Worm (Caenorhabditis elegans) whole organism, young adult: ENCODE data around the gene F15B9.10.

Experiments
- B0035.1 ChIP-seq: sonication (generic microtip); optimal IDR thresholded peaks from 2 replicates; lab custom pipeline; 2016; ENCODE audit warnings: missing genetic modification characterization, mild to moderate bottlenecking, missing compliant biosample characterization, missing genotype, missing genetic modification reagents
- B0336.3 ChIP-seq: fragments of 200-800 bp; sonication (Bioruptor generic); IDR thresholded peaks from 2 replicates; pipeline ENCODE4 v1.3.6; 2022; ENCODE audit warnings: missing genetic modification characterization, missing compliant biosample characterization
- D2030.7 ChIP-seq: fragments of 200-800 bp; sonication (Bioruptor generic); IDR thresholded peaks from 2 replicates; pipeline ENCODE4 v1.3.6; 2022; ENCODE audit warnings: missing genetic modification reagents, missing genetic modification characterization, missing compliant biosample characterization
- F23B12.7 ChIP-seq: sonication (generic microtip); optimal IDR thresholded peaks from 2 replicates; lab custom pipeline; 2017; ENCODE audit warnings: missing genetic modification characterization, mild to moderate bottlenecking, missing compliant biosample characterization, antibody characterized with exemption, moderate library complexity; ENCODE audit not compliant: insufficient read depth
- F37B4.10 ChIP-seq: fragments of 200-800 bp; sonication (Bioruptor generic); IDR thresholded peaks from 2 replicates; pipeline ENCODE4 v1.3.6; 2022; ENCODE audit warnings: missing genetic modification characterization, missing compliant biosample characterization
- F49E8.2 ChIP-seq: sonication (generic microtip); optimal IDR thresholded peaks from 3 replicates; lab custom pipeline; 2017; ENCODE audit warnings: missing genetic modification characterization, mild to moderate bottlenecking, missing compliant biosample characterization, antibody characterized with exemption, moderate library complexity; ENCODE audit not compliant: insufficient read depth
- F57C9.4 ChIP-seq: sonication (generic microtip); optimal IDR thresholded peaks from 2 replicates; lab custom pipeline; 2017; ENCODE audit warnings: mild to moderate bottlenecking, missing genetic modification characterization, missing compliant biosample characterization
- K11D2.4 ChIP-seq: fragments of 200-800 bp; sonication (Bioruptor generic); IDR thresholded peaks from 2 replicates; pipeline ENCODE4 v1.3.6; 2022; ENCODE audit warnings: missing genetic modification reagents, missing genetic modification characterization, missing compliant biosample characterization
- Y79H2A.3 ChIP-seq: fragments of 200-800 bp; sonication (Bioruptor generic); conservative IDR thresholded peaks from 2 replicates; pipeline ENCODE4 v1.3.6; 2022; ENCODE audit warnings: missing genetic modification reagents, missing genetic modification characterization, missing compliant biosample characterization
- Y95B8A.8 ChIP-seq: fragments of 200-800 bp; sonication (Bioruptor generic); IDR thresholded peaks from 2 replicates; pipeline ENCODE4 v1.3.6; 2022; ENCODE audit warnings: missing genetic modification reagents, missing genetic modification characterization, missing compliant biosample characterization
- ZK185.1 ChIP-seq: sonication (generic microtip); optimal IDR thresholded peaks from 2 replicates; lab custom pipeline; 2016; ENCODE audit warnings: mild to moderate bottlenecking, missing genetic modification characterization, missing compliant biosample characterization; ENCODE audit not compliant: poor library complexity, severe bottlenecking
- attf-3 ChIP-seq: fragments of 200-800 bp; sonication (Bioruptor generic); conservative IDR thresholded peaks from 2 replicates; pipeline ENCODE4 v1.3.6; 2022; ENCODE audit warnings: missing genetic modification reagents, missing genetic modification characterization, missing compliant biosample characterization
- cebp-2 ChIP-seq: fragments of 200-800 bp; sonication (Bioruptor generic); IDR thresholded peaks from 2 replicates; pipeline ENCODE4 v1.3.6; 2022; ENCODE audit warnings: missing genetic modification characterization, missing compliant biosample characterization
- ceh-100 ChIP-seq: fragments of 200-800 bp; sonication (Bioruptor generic); IDR thresholded peaks from 2 replicates; pipeline ENCODE4 v1.3.6; 2022; ENCODE audit warnings: missing genetic modification reagents, missing genetic modification characterization, missing compliant biosample characterization
- ceh-58 ChIP-seq: fragments of 200-800 bp; sonication (Bioruptor generic); IDR thresholded peaks from 2 replicates; pipeline ENCODE4 v1.3.6; 2022; ENCODE audit warnings: missing genetic modification characterization, missing compliant biosample characterization
- egl-18 ChIP-seq: fragments of 200-800 bp; sonication (Bioruptor generic); IDR thresholded peaks from 2 replicates; pipeline ENCODE4 v1.3.6; 2022; ENCODE audit warnings: missing genetic modification reagents, missing genetic modification characterization, missing compliant biosample characterization
- egl-44 ChIP-seq: fragments of 200-800 bp; sonication (Bioruptor generic); IDR thresholded peaks from 2 replicates; pipeline ENCODE4 v1.3.6; 2022; ENCODE audit warnings: missing genetic modification reagents, missing genetic modification characterization, missing compliant biosample characterization
- hmg-20 ChIP-seq: fragments of 200-800 bp; sonication (Bioruptor generic); IDR thresholded peaks from 2 replicates; pipeline ENCODE4 v1.3.6; 2022; ENCODE audit warnings: missing genetic modification reagents, missing genetic modification characterization, missing compliant biosample characterization
- hrde-1 ChIP-seq: sonication (generic microtip); optimal IDR thresholded peaks from 2 replicates; lab custom pipeline; 2016; ENCODE audit warnings: missing genetic modification characterization, mild to moderate bottlenecking, missing compliant biosample characterization, moderate library complexity, missing genotype, missing genetic modification reagents, borderline replicate concordance
- hsf-1 ChIP-seq: fragments of 200-800 bp; sonication (Bioruptor generic); IDR thresholded peaks from 2 replicates; pipeline ENCODE4 v1.3.6; 2022; ENCODE audit warnings: missing genetic modification reagents, missing genetic modification characterization, missing compliant biosample characterization
- lag-1 ChIP-seq: fragments of 200-800 bp; sonication (Bioruptor generic); IDR thresholded peaks from 2 replicates; pipeline ENCODE4 v1.3.6; 2022; ENCODE audit warnings: missing genetic modification reagents, missing genetic modification characterization, missing compliant biosample characterization
- let-607 ChIP-seq, 2 experiments: fragments of 200-800 bp in 1 of 2; sonication (Bioruptor generic) in 1 of 2; sonication (generic microtip) in 1 of 2; optimal IDR thresholded peaks; 2 replicates each; lab custom pipeline; 2016 to 2018; ENCODE audit warnings: mild to moderate bottlenecking in 2 of 2, missing compliant biosample characterization in 2 of 2, missing genetic modification characterization in 2 of 2, moderate library complexity in 2 of 2, missing genotype in 1 of 2
- lin-26 ChIP-seq: fragments of 200-800 bp; sonication (Bioruptor generic); IDR thresholded peaks from 2 replicates; pipeline ENCODE4 v1.3.6; 2022; ENCODE audit warnings: missing genetic modification reagents, missing genetic modification characterization, missing compliant biosample characterization
- lin-54 ChIP-seq: fragments of 200-800 bp; sonication (Bioruptor generic); optimal IDR thresholded peaks from 2 replicates; lab custom pipeline; 2018; ENCODE audit warnings: mild to moderate bottlenecking, missing genetic modification characterization, missing compliant biosample characterization
- lir-1 ChIP-seq: fragments of 200-800 bp; sonication (Bioruptor generic); conservative IDR thresholded peaks from 2 replicates; pipeline ENCODE4 v1.3.6; 2022; ENCODE audit warnings: missing genetic modification reagents, missing genetic modification characterization, missing compliant biosample characterization
- lsy-27 ChIP-seq: sonication (generic microtip); optimal IDR thresholded peaks from 2 replicates; lab custom pipeline; 2017; ENCODE audit warnings: missing genetic modification characterization, mild to moderate bottlenecking, missing compliant biosample characterization, antibody characterized with exemption, missing genotype, borderline replicate concordance; ENCODE audit not compliant: insufficient read depth
- madf-10 ChIP-seq: sonication (generic microtip); optimal IDR thresholded peaks from 2 replicates; lab custom pipeline; 2016; ENCODE audit warnings: mild to moderate bottlenecking, missing genetic modification characterization, missing compliant biosample characterization
- madf-6 ChIP-seq: fragments of 200-800 bp; sonication (Bioruptor generic); IDR thresholded peaks from 2 replicates; pipeline ENCODE4 v1.3.6; 2022; ENCODE audit warnings: missing genetic modification reagents, missing genetic modification characterization, missing compliant biosample characterization
- nfyb-1 ChIP-seq: fragments of 200-800 bp; sonication (Bioruptor generic); IDR thresholded peaks from 2 replicates; pipeline ENCODE4 v1.3.6; 2022; ENCODE audit warnings: missing genetic modification reagents, missing genetic modification characterization, missing compliant biosample characterization
- pbrm-1 ChIP-seq: fragments of 200-800 bp; sonication (Bioruptor generic); IDR thresholded peaks from 2 replicates; pipeline ENCODE4 v1.3.6; 2022; ENCODE audit warnings: missing genetic modification reagents, missing genetic modification characterization, missing compliant biosample characterization
- rcor-1 ChIP-seq: fragments of 200-800 bp; sonication (Bioruptor generic); IDR thresholded peaks from 2 replicates; pipeline ENCODE4 v1.3.6; 2022; ENCODE audit warnings: missing genetic modification reagents, missing genetic modification characterization, missing compliant biosample characterization
- rec-8 ChIP-seq, 2 experiments: sonication (generic microtip); optimal IDR thresholded peaks; 2 replicates each; lab custom pipeline; 2016; ENCODE audit warnings: mild to moderate bottlenecking in 2 of 2, missing genetic modification characterization in 2 of 2, missing genetic modification reagents in 2 of 2, missing genotype in 2 of 2, missing biosample characterization in 1 of 2, missing compliant biosample characterization in 1 of 2, moderate library complexity in 1 of 2
- sdz-38 ChIP-seq: sonication (generic microtip); optimal IDR thresholded peaks from 2 replicates; lab custom pipeline; 2016; ENCODE audit warnings: missing genotype, missing genetic modification characterization, missing compliant biosample characterization
- sea-2 ChIP-seq: fragments of 200-800 bp; sonication (Bioruptor generic); IDR thresholded peaks from 2 replicates; pipeline ENCODE4 v1.3.6; 2022; ENCODE audit warnings: missing genetic modification characterization, missing compliant biosample characterization
- snpc-4 ChIP-seq, 5 experiments: fragments of 150-350 bp in 1 of 5; sonication (generic microtip) in 4 of 5; optimal IDR thresholded peaks; 2 replicates each; lab custom pipeline; 2014 to 2018; ENCODE audit warnings: missing genetic modification characterization in 5 of 5, missing biosample characterization in 3 of 5, antibody characterized with exemption in 2 of 5, mild to moderate bottlenecking in 2 of 5, missing compliant biosample characterization in 2 of 5, missing genotype in 2 of 5, moderate library complexity in 2 of 5, missing genetic modification reagents in 1 of 5
- tbx-9 ChIP-seq: sonication (generic microtip); optimal IDR thresholded peaks from 2 replicates; lab custom pipeline; 2016; ENCODE audit warnings: borderline replicate concordance, missing genetic modification characterization, inconsistent platforms, missing compliant biosample characterization
- unc-130 ChIP-seq: sonication (generic microtip); optimal IDR thresholded peaks from 2 replicates; lab custom pipeline; 2016; ENCODE audit warnings: missing genetic modification reagents, missing genetic modification characterization, missing compliant biosample characterization
- unc-62 ChIP-seq: fragments of 150-350 bp; optimal IDR thresholded peaks from 2 replicates; lab custom pipeline; 2014; ENCODE audit warnings: missing biosample characterization, missing genetic modification reagents, missing genetic modification characterization
- ztf-22 ChIP-seq: fragments of 200-800 bp; sonication (Bioruptor generic); optimal IDR thresholded peaks from 2 replicates; lab custom pipeline; 2018; ENCODE audit warnings: mild to moderate bottlenecking, missing genetic modification characterization, moderate library complexity, missing compliant biosample characterization
- ztf-28 ChIP-seq: fragments of 200-800 bp; sonication (Bioruptor generic); IDR thresholded peaks from 2 replicates; pipeline ENCODE4 v1.3.6; 2022; ENCODE audit warnings: missing genetic modification reagents, missing genetic modification characterization, missing compliant biosample characterization
- ztf-6 ChIP-seq: fragments of 200-800 bp; sonication (Bioruptor generic); IDR thresholded peaks from 2 replicates; pipeline ENCODE4 v1.3.6; 2022; ENCODE audit warnings: missing genetic modification reagents, missing genetic modification characterization, missing compliant biosample characterization

The F15B9.10 gene

DNA sequence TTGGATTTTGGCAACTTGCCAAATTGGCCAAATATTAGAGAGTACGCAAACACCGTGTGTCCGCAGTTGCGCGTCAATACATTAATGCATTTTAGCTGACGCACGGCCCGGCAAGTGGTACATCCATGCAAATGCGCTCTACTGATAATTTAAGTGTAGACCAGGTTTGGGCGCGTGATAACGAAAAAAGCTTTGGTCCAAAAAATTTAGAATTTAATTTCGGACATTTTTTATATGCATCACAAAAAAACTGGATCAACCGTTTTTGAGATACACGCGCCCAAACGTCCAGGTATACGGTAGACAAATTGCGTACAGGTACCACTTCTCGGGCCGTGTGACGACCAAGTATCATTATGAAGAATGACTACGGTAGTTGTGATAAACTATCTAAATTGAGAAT, 40.8 kb downstream of the F15B9.10 start, which contains the start of gene R186.8 (continued):
- TF ChIP-seq F37B4.10 = 0 out of 2 replicates have a peak, but pooled peaks have one; percentile 70
- peak; percentile 68; the same call in 1 of the 2 replicates for TF ChIP-seq lin-26 (GFP tag; lab: Robert Waterston, UW)
- peak; percentile 76; the same call in 1 of the 2 replicates for TF ChIP-seq B0336.3 (GFP tag; lab: Robert Waterston, UW)
- peak; percentile 86 for TF ChIP-seq nfyb-1
- peak; percentile 15 for TF ChIP-seq madf-10 (tag; lab: Kevin White, UChicago)
- peak; percentile 89 for TF ChIP-seq pbrm-1
- TF ChIP-seq ztf-6 (GFP tag; lab: Robert Waterston, UW) = 0 out of 2 replicates have a peak, but pooled peaks have one; percentile 7
- peak; percentile 72 for TF ChIP-seq ceh-100
- TF ChIP-seq ztf-28 (GFP tag; lab: Robert Waterston, UW) = 0 out of 2 replicates have a peak, but pooled peaks have one; percentile 18

DNA sequence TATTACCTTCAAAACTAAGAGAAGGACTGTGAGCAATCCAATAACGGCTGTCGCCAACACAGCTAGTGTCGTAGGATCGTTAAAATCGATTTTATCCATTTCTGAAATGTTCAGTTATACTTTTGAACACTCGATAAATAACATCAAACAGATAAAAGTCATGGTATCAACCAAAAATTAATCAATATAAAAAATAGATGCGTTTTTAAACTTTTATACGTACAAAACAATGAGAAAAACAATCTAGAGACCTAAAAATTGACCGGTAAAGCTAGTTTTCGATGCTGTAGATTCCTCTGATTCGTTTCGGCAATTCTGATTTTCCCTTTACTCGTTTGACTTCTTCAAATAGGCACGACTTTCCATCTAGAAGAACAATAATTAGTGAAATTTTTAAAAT, 41.6 kb downstream of the F15B9.10 start, which contains the start of gene R186.3:
TSS of gene R186.3 (minus strand) at position 101 of the 400 bp plus-strand sequence.
- TF ChIP-seq let-607 (tag; optimal IDR thresholded peaks at IDR 0.05; lab: Kevin White, UChicago) (no peak), hmg-20 (GFP tag; lab: Robert Waterston, UW) (no peak), Y95B8A.8 (no peak), sea-2 (GFP tag; lab: Robert Waterston, UW) (no peak), tbx-9 (no peak), hrde-1 (no peak), lsy-27 (tag; lab: Kevin White, UChicago) (no peak), rcor-1 (GFP tag; lab: Robert Waterston, UW) (no peak), K11D2.4 (no peak), ceh-58 (GFP tag; lab: Robert Waterston, UW) (no peak), egl-44 (GFP tag; lab: Robert Waterston, UW) (no peak), lir-1 (no peak), Y79H2A.3 (GFP tag; lab: Robert Waterston, UW) (no peak), unc-62 (GFP tag; lab: Kevin White, UChicago) (no peak), pbrm-1 (no peak), attf-3 (GFP tag; lab: Robert Waterston, UW) (no peak), B0035.1 (tag; lab: Kevin White, UChicago) (no peak), ztf-22 (GFP tag; lab: Kevin White, UChicago) (no peak), ZK185.1 (tag; lab: Kevin White, UChicago) (no peak)
- TF ChIP-seq, all 124 proteins: peak for 0

DNA sequence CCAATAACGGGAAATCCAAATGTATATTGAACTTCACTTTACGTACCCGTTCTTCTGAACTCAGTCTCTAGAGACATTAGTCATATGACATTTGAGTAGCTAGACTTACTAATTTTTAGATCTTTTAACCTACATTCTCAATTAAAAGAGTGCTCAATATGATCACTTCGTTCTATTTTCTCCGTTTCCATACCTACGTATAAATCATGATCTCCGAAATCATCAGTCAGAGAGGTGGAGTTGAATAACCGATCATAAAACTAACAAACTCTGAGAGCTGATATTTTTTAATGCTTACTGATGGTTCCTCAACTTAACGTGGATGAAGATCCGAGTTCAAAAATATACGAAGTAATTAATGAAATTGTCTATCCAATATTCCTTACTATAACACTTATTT, 44.6 kb downstream of the F15B9.10 start, which contains the start of gene srd-35:
TSS of gene srd-35 (plus strand) at position 301 of the 400 bp plus-strand sequence.
- TF ChIP-seq snpc-4 (GFP tag; optimal IDR thresholded peaks at IDR 0.05; lab: Kevin White, UChicago) (no peak), snpc-4 (tag; optimal IDR thresholded peaks at IDR 0.05; lab: Kevin White, UChicago) (no peak), cebp-2 (GFP tag; lab: Robert Waterston, UW) (no peak), madf-6 (GFP tag; lab: Robert Waterston, UW) (no peak), D2030.7 (no peak), egl-18 (GFP tag; lab: Robert Waterston, UW) (no peak), rec-8 (tag; optimal IDR thresholded peaks at IDR 0.05; lab: Kevin White, UChicago) (no peak), F49E8.2 (tag; lab: Kevin White, UChicago) (no peak), F23B12.7 (no peak), F37B4.10 (no peak), F57C9.4 (tag; lab: Kevin White, UChicago) (no peak), lin-54 (no peak), K11D2.4 (no peak), sdz-38 (tag; lab: Kevin White, UChicago) (no peak), unc-130 (GFP tag; lab: Kevin White, UChicago) (no peak), hsf-1 (no peak), lag-1 (GFP tag; lab: Robert Waterston, UW) (no peak)
